Worm (Caenorhabditis elegans) whole organism, young adult: ENCODE measurements around the gene ain-1.
A peak's percentile ranks its signal among the peaks of the same experiment; 100 is the strongest.

Source experiments
- B0035.1 ChIP-seq: sonication (generic microtip); optimal IDR thresholded peaks from 2 replicates; lab custom pipeline; 2016; ENCODE audit warnings: missing genetic modification characterization, mild to moderate bottlenecking, missing compliant biosample characterization, missing genotype, missing genetic modification reagents
- B0336.3 ChIP-seq: fragments of 200-800 bp; sonication (Bioruptor generic); IDR thresholded peaks from 2 replicates; pipeline ENCODE4 v1.3.6; 2022; ENCODE audit warnings: missing genetic modification characterization, missing compliant biosample characterization
- C06A6.2 ChIP-seq: fragments of 200-800 bp; sonication (Bioruptor generic); conservative IDR thresholded peaks from 2 replicates; pipeline ENCODE4 v1.3.6; 2022; ENCODE audit warnings: missing genetic modification characterization, missing compliant biosample characterization
- F23B12.7 ChIP-seq: sonication (generic microtip); optimal IDR thresholded peaks from 2 replicates; lab custom pipeline; 2017; ENCODE audit warnings: missing genetic modification characterization, mild to moderate bottlenecking, missing compliant biosample characterization, antibody characterized with exemption, moderate library complexity; ENCODE audit not compliant: insufficient read depth
- F52B5.7 ChIP-seq: sonication (generic microtip); optimal IDR thresholded peaks from 2 replicates; lab custom pipeline; 2016; ENCODE audit warnings: mild to moderate bottlenecking, missing genetic modification characterization, missing compliant biosample characterization
- K11D2.4 ChIP-seq: fragments of 200-800 bp; sonication (Bioruptor generic); IDR thresholded peaks from 2 replicates; pipeline ENCODE4 v1.3.6; 2022; ENCODE audit warnings: missing genetic modification reagents, missing genetic modification characterization, missing compliant biosample characterization
- T07F8.4 ChIP-seq: sonication (generic microtip); optimal IDR thresholded peaks from 2 replicates; lab custom pipeline; 2016; ENCODE audit warnings: mild to moderate bottlenecking, missing genetic modification characterization, moderate library complexity, missing compliant biosample characterization
- Y79H2A.3 ChIP-seq: fragments of 200-800 bp; sonication (Bioruptor generic); conservative IDR thresholded peaks from 2 replicates; pipeline ENCODE4 v1.3.6; 2022; ENCODE audit warnings: missing genetic modification reagents, missing genetic modification characterization, missing compliant biosample characterization
- aptf-2 ChIP-seq: fragments of 200-800 bp; sonication (Bioruptor generic); conservative IDR thresholded peaks from 2 replicates; pipeline ENCODE4 v1.3.6; 2022; ENCODE audit warnings: missing genetic modification reagents, missing genetic modification characterization, missing compliant biosample characterization
- aptf-3 ChIP-seq: fragments of 200-800 bp; sonication (Bioruptor generic); IDR thresholded peaks from 2 replicates; pipeline ENCODE4 v1.3.6; 2022; ENCODE audit warnings: missing genetic modification characterization, missing compliant biosample characterization
- ceh-40 ChIP-seq: fragments of 200-800 bp; sonication (Bioruptor generic); IDR thresholded peaks from 2 replicates; pipeline ENCODE4 v1.3.6; 2022; ENCODE audit warnings: missing genetic modification characterization, missing compliant biosample characterization
- ceh-79 ChIP-seq: sonication (generic microtip); optimal IDR thresholded peaks from 2 replicates; lab custom pipeline; 2017; ENCODE audit warnings: mild to moderate bottlenecking, missing genetic modification characterization, missing compliant biosample characterization
- efl-1 ChIP-seq: fragments of 150-350 bp; optimal IDR thresholded peaks from 2 replicates; lab custom pipeline; 2014; ENCODE audit warnings: missing biosample characterization, missing genetic modification reagents, missing genetic modification characterization
- ets-4 ChIP-seq: fragments of 200-800 bp; sonication (Bioruptor generic); optimal IDR thresholded peaks from 2 replicates; lab custom pipeline; 2018; ENCODE audit warnings: mild to moderate bottlenecking, missing genetic modification characterization, missing compliant biosample characterization
- him-1 ChIP-seq: sonication (generic microtip); optimal IDR thresholded peaks from 2 replicates; lab custom pipeline; 2016; ENCODE audit warnings: missing genotype, missing genetic modification reagents, missing genetic modification characterization, missing compliant biosample characterization
- hlh-26 ChIP-seq: fragments of 200-800 bp; sonication (Bioruptor generic); conservative IDR thresholded peaks from 2 replicates; pipeline ENCODE4 v1.3.6; 2022; ENCODE audit warnings: missing genetic modification reagents, missing genetic modification characterization, missing compliant biosample characterization
- hrde-1 ChIP-seq: sonication (generic microtip); optimal IDR thresholded peaks from 2 replicates; lab custom pipeline; 2016; ENCODE audit warnings: missing genetic modification characterization, mild to moderate bottlenecking, missing compliant biosample characterization, moderate library complexity, missing genotype, missing genetic modification reagents, borderline replicate concordance
- lin-40 ChIP-seq: sonication (generic microtip); optimal IDR thresholded peaks from 2 replicates; lab custom pipeline; 2016; ENCODE audit warnings: missing genetic modification characterization, mild to moderate bottlenecking, missing compliant biosample characterization, missing genotype, missing genetic modification reagents
- lin-54 ChIP-seq: fragments of 200-800 bp; sonication (Bioruptor generic); optimal IDR thresholded peaks from 2 replicates; lab custom pipeline; 2018; ENCODE audit warnings: mild to moderate bottlenecking, missing genetic modification characterization, missing compliant biosample characterization
- lir-1 ChIP-seq: fragments of 200-800 bp; sonication (Bioruptor generic); conservative IDR thresholded peaks from 2 replicates; pipeline ENCODE4 v1.3.6; 2022; ENCODE audit warnings: missing genetic modification reagents, missing genetic modification characterization, missing compliant biosample characterization
- lsy-27 ChIP-seq: sonication (generic microtip); optimal IDR thresholded peaks from 2 replicates; lab custom pipeline; 2017; ENCODE audit warnings: missing genetic modification characterization, mild to moderate bottlenecking, missing compliant biosample characterization, antibody characterized with exemption, missing genotype, borderline replicate concordance; ENCODE audit not compliant: insufficient read depth
- madf-10 ChIP-seq: sonication (generic microtip); optimal IDR thresholded peaks from 2 replicates; lab custom pipeline; 2016; ENCODE audit warnings: mild to moderate bottlenecking, missing genetic modification characterization, missing compliant biosample characterization
- madf-8 ChIP-seq: fragments of 200-800 bp; sonication (Bioruptor generic); conservative IDR thresholded peaks from 2 replicates; pipeline ENCODE4 v1.3.6; 2022; ENCODE audit warnings: missing genetic modification reagents, missing genetic modification characterization, missing compliant biosample characterization
- mcd-1 ChIP-seq: fragments of 200-800 bp; sonication (Bioruptor generic); IDR thresholded peaks from 2 replicates; pipeline ENCODE4 v1.3.6; 2022; ENCODE audit warnings: missing genetic modification reagents, missing genetic modification characterization, missing compliant biosample characterization
- mel-28 ChIP-seq: sonication (generic microtip); optimal IDR thresholded peaks from 2 replicates; lab custom pipeline; 2016; ENCODE audit warnings: borderline replicate concordance, mild to moderate bottlenecking, missing genetic modification characterization, missing compliant biosample characterization
- mxl-1 ChIP-seq: sonication (generic microtip); optimal IDR thresholded peaks from 2 replicates; lab custom pipeline; 2016; ENCODE audit warnings: missing genetic modification characterization, missing compliant biosample characterization
- nfyb-1 ChIP-seq: fragments of 200-800 bp; sonication (Bioruptor generic); IDR thresholded peaks from 2 replicates; pipeline ENCODE4 v1.3.6; 2022; ENCODE audit warnings: missing genetic modification reagents, missing genetic modification characterization, missing compliant biosample characterization
- nhr-120 ChIP-seq: fragments of 200-800 bp; sonication (Bioruptor generic); IDR thresholded peaks from 2 replicates; pipeline ENCODE4 v1.3.6; 2022; ENCODE audit warnings: missing genetic modification characterization, missing compliant biosample characterization
- pbrm-1 ChIP-seq: fragments of 200-800 bp; sonication (Bioruptor generic); IDR thresholded peaks from 2 replicates; pipeline ENCODE4 v1.3.6; 2022; ENCODE audit warnings: missing genetic modification reagents, missing genetic modification characterization, missing compliant biosample characterization
- pha-4 ChIP-seq: fragments of 150-350 bp; sonication (generic microtip); optimal IDR thresholded peaks from 2 replicates; lab custom pipeline; 2014; ENCODE audit warnings: missing biosample characterization, missing genetic modification reagents, missing genetic modification characterization
- rcor-1 ChIP-seq: fragments of 200-800 bp; sonication (Bioruptor generic); IDR thresholded peaks from 2 replicates; pipeline ENCODE4 v1.3.6; 2022; ENCODE audit warnings: missing genetic modification reagents, missing genetic modification characterization, missing compliant biosample characterization
- rpc-1 ChIP-seq, 2 experiments: fragments of 150-350 bp in 1 of 2; sonication (generic microtip) in 1 of 2; optimal IDR thresholded peaks; 2 replicates each; lab custom pipeline; 2014 to 2018; ENCODE audit warnings: missing biosample characterization in 1 of 2, missing genetic modification characterization in 1 of 2, missing genetic modification reagents in 1 of 2, missing genotype in 1 of 2
- snpc-3.4 ChIP-seq: sonication (generic microtip); optimal IDR thresholded peaks from 2 replicates; lab custom pipeline; 2017; ENCODE audit warnings: missing genetic modification characterization, mild to moderate bottlenecking, missing compliant biosample characterization, antibody characterized with exemption, moderate library complexity, missing genotype, missing genetic modification reagents
- snpc-4 ChIP-seq, 5 experiments: fragments of 150-350 bp in 1 of 5; sonication (generic microtip) in 4 of 5; optimal IDR thresholded peaks; 2 replicates each; lab custom pipeline; 2014 to 2018; ENCODE audit warnings: missing genetic modification characterization in 5 of 5, missing biosample characterization in 3 of 5, antibody characterized with exemption in 2 of 5, mild to moderate bottlenecking in 2 of 5, missing compliant biosample characterization in 2 of 5, missing genotype in 2 of 5, moderate library complexity in 2 of 5, missing genetic modification reagents in 1 of 5
- tlf-1 ChIP-seq: fragments of 200-800 bp; sonication (Bioruptor generic); optimal IDR thresholded peaks from 2 replicates; lab custom pipeline; 2018; ENCODE audit warnings: mild to moderate bottlenecking, missing genetic modification characterization, missing compliant biosample characterization
- zfh-2 ChIP-seq: fragments of 200-800 bp; sonication (Bioruptor generic); conservative IDR thresholded peaks from 2 replicates; pipeline ENCODE4 v1.3.6; 2022; ENCODE audit warnings: missing genetic modification reagents, missing genetic modification characterization, missing compliant biosample characterization
- ztf-28 ChIP-seq: fragments of 200-800 bp; sonication (Bioruptor generic); IDR thresholded peaks from 2 replicates; pipeline ENCODE4 v1.3.6; 2022; ENCODE audit warnings: missing genetic modification reagents, missing genetic modification characterization, missing compliant biosample characterization
- ztf-3 ChIP-seq: fragments of 200-800 bp; sonication (Bioruptor generic); optimal IDR thresholded peaks from 2 replicates; lab custom pipeline; 2018; ENCODE audit warnings: mild to moderate bottlenecking, missing genetic modification characterization, missing compliant biosample characterization
- ztf-6 ChIP-seq: fragments of 200-800 bp; sonication (Bioruptor generic); IDR thresholded peaks from 2 replicates; pipeline ENCODE4 v1.3.6; 2022; ENCODE audit warnings: missing genetic modification reagents, missing genetic modification characterization, missing compliant biosample characterization

The ain-1 gene

DNA sequence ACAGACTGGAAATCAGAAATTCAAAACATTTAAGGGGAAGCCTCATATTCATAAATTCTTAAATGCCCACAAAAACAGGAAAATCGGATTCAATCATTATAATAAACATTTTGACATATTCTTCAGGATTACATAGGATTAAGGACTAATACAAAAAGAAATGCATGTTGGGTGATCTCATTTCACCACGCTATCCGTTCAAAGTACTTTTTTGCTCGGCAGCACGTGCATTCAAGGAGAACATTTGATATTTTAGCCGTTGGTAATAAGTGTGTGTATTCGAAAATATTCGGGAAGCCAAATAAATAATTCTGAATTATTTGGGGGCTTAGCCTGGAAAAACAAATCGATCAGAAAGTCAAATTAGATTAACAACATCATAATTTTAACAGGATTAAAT, 37.3 kb downstream of the ain-1 start:
- TF ChIP-seq pbrm-1 (GFP tag; lab: Robert Waterston, UW): no peak
- TF ChIP-seq ztf-28 (GFP tag; lab: Robert Waterston, UW): no peak
- TF ChIP-seq B0336.3 (GFP tag; lab: Robert Waterston, UW): no peak
- no peak for TF ChIP-seq lir-1
- no peak for TF ChIP-seq ztf-3 (GFP tag; lab: Kevin White, UChicago)
- TF ChIP-seq F23B12.7 (tag; lab: Kevin White, UChicago): no peak
- TF ChIP-seq B0035.1: no peak
- TF ChIP-seq aptf-2 (GFP tag; lab: Robert Waterston, UW): no peak

ce11 chrX:16655283-16655682, 42.0 kb downstream of the ain-1 start:
- TF ChIP-seq rpc-1 (optimal IDR thresholded peaks at IDR 0.05; lab: Kevin White, UChicago) (no peak), rpc-1 (tag; optimal IDR thresholded peaks at IDR 0.05; lab: Kevin White, UChicago) (no peak), mel-28 (no peak), pha-4 (tag; lab: Kevin White, UChicago) (no peak), him-1 (tag; lab: Kevin White, UChicago) (no peak), lsy-27 (tag; lab: Kevin White, UChicago) (no peak), ets-4 (GFP tag; lab: Kevin White, UChicago) (no peak), Y79H2A.3 (GFP tag; lab: Robert Waterston, UW) (no peak), ztf-6 (GFP tag; lab: Robert Waterston, UW) (no peak), mxl-1 (tag; lab: Kevin White, UChicago) (no peak), F23B12.7 (tag; lab: Kevin White, UChicago) (no peak), lin-40 (tag; lab: Kevin White, UChicago) (no peak), aptf-3 (GFP tag; lab: Robert Waterston, UW) (no peak), madf-10 (tag; lab: Kevin White, UChicago) (no peak), nhr-120 (GFP tag; lab: Robert Waterston, UW) (0 out of 2 replicates have a peak, but pooled peaks have one; percentile 6), zfh-2 (GFP tag; lab: Robert Waterston, UW) (peak; percentile 72)

DNA sequence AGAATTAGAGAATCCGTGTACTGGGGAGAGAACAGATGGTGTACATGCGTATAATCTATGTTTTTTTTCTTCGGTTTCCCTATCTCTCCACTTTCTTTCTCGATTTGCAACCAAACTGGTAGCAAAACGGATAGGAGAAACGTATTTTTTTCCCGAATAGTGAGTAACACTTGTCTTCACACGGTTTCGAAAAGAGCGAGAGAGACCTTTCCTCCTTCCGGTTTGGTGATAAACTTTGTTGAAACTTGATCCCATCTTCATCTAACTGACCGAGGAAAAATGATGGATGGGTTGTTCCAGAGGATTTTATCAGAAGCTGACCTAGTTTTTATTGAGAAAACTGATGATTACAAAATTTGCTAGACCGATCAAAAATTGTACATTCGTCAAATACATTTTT, 45.1 kb downstream of the ain-1 start:
- TF ChIP-seq T07F8.4 (tag; lab: Kevin White, UChicago) (no peak), efl-1 (GFP tag; lab: Kevin White, UChicago) (no peak), mcd-1 (GFP tag; lab: Robert Waterston, UW) (no peak), aptf-3 (GFP tag; lab: Robert Waterston, UW) (no peak), snpc-4 (GFP tag; optimal IDR thresholded peaks at IDR 0.05; lab: Kevin White, UChicago) (no peak), snpc-4 (tag; optimal IDR thresholded peaks at IDR 0.05; lab: Kevin White, UChicago) (no peak), hrde-1 (tag; lab: Kevin White, UChicago) (no peak), B0336.3 (GFP tag; lab: Robert Waterston, UW) (no peak), K11D2.4 (GFP tag; lab: Robert Waterston, UW) (no peak), madf-8 (GFP tag; lab: Robert Waterston, UW) (no peak)

ce11 chrX:16660268-16660667, 47.0 kb downstream of the ain-1 start:
- TF ChIP-seq tlf-1 (GFP tag; lab: Kevin White, UChicago): no peak
- no peak for TF ChIP-seq aptf-3 (GFP tag; lab: Robert Waterston, UW)
- TF ChIP-seq hrde-1 (tag; lab: Kevin White, UChicago): no peak
- no peak for TF ChIP-seq lir-1
- TF ChIP-seq C06A6.2: no peak
- no peak for TF ChIP-seq rcor-1 (GFP tag; lab: Robert Waterston, UW)
- TF ChIP-seq ztf-28 (GFP tag; lab: Robert Waterston, UW): no peak
- no peak for TF ChIP-seq snpc-3.4
- no peak for TF ChIP-seq nfyb-1 (GFP tag; lab: Robert Waterston, UW)
- no peak for TF ChIP-seq lin-54 (GFP tag; lab: Kevin White, UChicago)
- no peak for TF ChIP-seq ceh-40
- no peak for TF ChIP-seq ceh-79
- TF ChIP-seq hlh-26: no peak
- no peak for TF ChIP-seq lsy-27 (tag; lab: Kevin White, UChicago)
- no peak for TF ChIP-seq F52B5.7 (tag; lab: Kevin White, UChicago)
